Worm (Caenorhabditis elegans) whole organism, L3 larva: ENCODE measurements around the gene srz-16.

ENCODE experiments used
- R02D3.7 ChIP-seq: fragments of 150-350 bp; optimal IDR thresholded peaks from 2 replicates; lab custom pipeline; 2014; ENCODE audit warnings: missing biosample characterization, missing genetic modification characterization
- aly-2 ChIP-seq: fragments of 150-350 bp; optimal IDR thresholded peaks from 2 replicates; lab custom pipeline; 2014; ENCODE audit warnings: missing biosample characterization, missing genetic modification characterization
- ama-1 ChIP-seq: fragments of 150-350 bp; optimal IDR thresholded peaks from 2 replicates; lab custom pipeline; 2018
- ceh-9 ChIP-seq: sonication (generic microtip); optimal IDR thresholded peaks from 2 replicates; lab custom pipeline; 2018; ENCODE audit warnings: missing biosample characterization, missing genetic modification characterization
- elt-1 ChIP-seq: fragments of 150-350 bp; optimal IDR thresholded peaks from 2 replicates; lab custom pipeline; 2014; ENCODE audit warnings: missing biosample characterization, missing genetic modification characterization
- elt-2 ChIP-seq: sonication (generic microtip); optimal IDR thresholded peaks from 2 replicates; lab custom pipeline; 2016; ENCODE audit warnings: missing genetic modification reagents, mild to moderate bottlenecking, missing genetic modification characterization, missing compliant biosample characterization
- fkh-10 ChIP-seq: sonication (generic microtip); optimal IDR thresholded peaks from 2 replicates; lab custom pipeline; 2017; ENCODE audit warnings: missing biosample characterization, missing genetic modification reagents, missing genetic modification characterization
- fos-1 ChIP-seq: fragments of 150-350 bp; optimal IDR thresholded peaks from 2 replicates; lab custom pipeline; 2014; ENCODE audit warnings: missing biosample characterization, missing genetic modification characterization
- jun-1 ChIP-seq: fragments of 150-350 bp; optimal IDR thresholded peaks from 2 replicates; lab custom pipeline; 2014; ENCODE audit warnings: missing biosample characterization, missing genetic modification reagents, missing genetic modification characterization
- lin-39 ChIP-seq: fragments of 150-350 bp; optimal IDR thresholded peaks from 2 replicates; lab custom pipeline; 2018; ENCODE audit warnings: missing biosample characterization, missing genetic modification reagents, missing genetic modification characterization
- nhr-43 ChIP-seq: sonication (generic microtip); optimal IDR thresholded peaks from 2 replicates; lab custom pipeline; 2016; ENCODE audit warnings: mild to moderate bottlenecking, missing genetic modification characterization, missing compliant biosample characterization; ENCODE audit not compliant: poor library complexity, severe bottlenecking
- skn-1 ChIP-seq: fragments of 150-350 bp; optimal IDR thresholded peaks from 2 replicates; lab custom pipeline; 2014; ENCODE audit warnings: missing biosample characterization, missing genetic modification characterization
- snpc-4 ChIP-seq: fragments of 150-350 bp; optimal IDR thresholded peaks from 2 replicates; lab custom pipeline; 2014; ENCODE audit warnings: missing biosample characterization, missing genetic modification characterization
- unc-39 ChIP-seq: sonication (generic microtip); optimal IDR thresholded peaks from 4 replicates; lab custom pipeline; 2017; ENCODE audit warnings: missing biosample characterization, missing genetic modification characterization

DNA sequence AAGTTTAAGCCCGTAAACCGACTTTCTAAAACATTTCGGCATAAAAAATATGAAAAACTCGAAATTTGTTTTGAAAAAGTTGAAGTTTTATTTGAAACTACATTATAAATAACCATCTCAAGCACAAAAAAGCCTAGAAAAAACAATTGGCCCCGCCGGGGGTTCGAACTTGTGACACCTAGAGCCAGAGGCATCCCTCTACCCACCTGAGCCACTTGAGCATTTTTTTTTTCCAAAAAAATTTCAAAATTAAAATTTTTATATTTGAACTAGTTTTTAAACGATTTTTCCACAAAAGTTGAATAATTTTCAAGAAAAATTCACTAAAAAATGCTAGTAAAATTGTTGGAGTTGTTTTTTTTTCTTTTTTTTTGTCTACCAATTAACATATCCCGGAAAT, 37.2 kb upstream of the srz-16 start:
- TF ChIP-seq R02D3.7 (tag; lab: Kevin White, UChicago) (no peak), fkh-10 (GFP tag; lab: Kevin White, UChicago) (no peak), lin-39 (no peak), fos-1 (tag; lab: Kevin White, UChicago) (no peak), ama-1 (lab: Kevin White, UChicago) (no peak), nhr-43 (tag; lab: Kevin White, UChicago) (no peak), aly-2 (tag; lab: Kevin White, UChicago) (no peak), jun-1 (no peak), skn-1 (tag; lab: Kevin White, UChicago) (no peak), elt-1 (tag; lab: Kevin White, UChicago) (no peak), unc-39 (tag; lab: Kevin White, UChicago) (no peak), ceh-9 (tag; lab: Kevin White, UChicago) (no peak), snpc-4 (no peak), elt-2 (no peak)
